Fruit fly (Drosophila melanogaster) whole organism, embryonic: ENCODE measurements around the gene nanos.

Experiments used
- C15 ChIP-seq: fragments of 200-800 bp; sonication (Bioruptor generic); IDR thresholded peaks from 3 replicates; pipeline ENCODE4 v1.3.6; 2022; ENCODE audit warnings: missing biosample characterization, missing genetic modification characterization
- CG11695 ChIP-seq: fragments of 200-800 bp; sonication (Bioruptor generic); IDR thresholded peaks from 3 replicates; pipeline ENCODE4 v1.3.6; 2022; ENCODE audit warnings: missing biosample characterization, missing genetic modification characterization
- CG12219 ChIP-seq: fragments of 200-800 bp; sonication (Bioruptor generic); optimal IDR thresholded peaks from 3 replicates; lab custom pipeline; 2018; ENCODE audit warnings: missing biosample characterization, mild to moderate bottlenecking, missing genetic modification characterization
- CG12659 ChIP-seq: fragments of 200-800 bp; sonication (Bioruptor generic); optimal IDR thresholded peaks from 3 replicates; lab custom pipeline; 2017; ENCODE audit warnings: mild to moderate bottlenecking, missing biosample characterization, missing genetic modification reagents, missing genetic modification characterization
- CG12744 ChIP-seq: fragments of 200-800 bp; sonication (Bioruptor generic); optimal IDR thresholded peaks from 2 replicates; lab custom pipeline; 2016; ENCODE audit warnings: missing biosample characterization, missing genetic modification characterization
- CG12769 ChIP-seq: fragments of 200-800 bp; sonication (Bioruptor generic); optimal IDR thresholded peaks from 2 replicates; lab custom pipeline; 2019; ENCODE audit warnings: missing biosample characterization, mild to moderate bottlenecking, missing genetic modification characterization, moderate library complexity
- CG13287 ChIP-seq: fragments of 200-800 bp; sonication (Bioruptor generic); IDR thresholded peaks from 2 replicates; pipeline ENCODE4 v1.3.6; 2022; ENCODE audit warnings: missing biosample characterization, missing genetic modification characterization; ENCODE audit not compliant: partially characterized antibody
- CG13424 ChIP-seq: fragments of 200-800 bp; sonication (Bioruptor generic); optimal IDR thresholded peaks from 2 replicates; lab custom pipeline; 2019; ENCODE audit warnings: missing biosample characterization, mild to moderate bottlenecking, missing genetic modification characterization, moderate library complexity
- CG14441 ChIP-seq: fragments of 200-800 bp; sonication (Bioruptor generic); IDR thresholded peaks from 2 replicates; pipeline ENCODE4 v1.3.6; 2022; ENCODE audit warnings: missing biosample characterization, missing genetic modification characterization
- CG17359 ChIP-seq: fragments of 200-800 bp; sonication (Bioruptor generic); optimal IDR thresholded peaks from 3 replicates; lab custom pipeline; 2018; ENCODE audit warnings: missing biosample characterization, mild to moderate bottlenecking, missing genetic modification characterization, moderate library complexity
- CG18262 ChIP-seq: fragments of 200-800 bp; optimal IDR thresholded peaks from 3 replicates; lab custom pipeline; 2019; ENCODE audit warnings: missing biosample characterization, mild to moderate bottlenecking, missing genetic modification characterization, moderate library complexity
- CG1832 ChIP-seq: fragments of 200-800 bp; sonication (Bioruptor generic); optimal IDR thresholded peaks from 2 replicates; lab custom pipeline; 2017; ENCODE audit warnings: missing biosample characterization, mild to moderate bottlenecking, missing genetic modification characterization, inconsistent platforms
- CG32532 ChIP-seq: fragments of 200-800 bp; sonication (Bioruptor generic); IDR thresholded peaks from 2 replicates; pipeline ENCODE4 v1.3.6; 2022; ENCODE audit warnings: missing biosample characterization, missing genetic modification characterization
- CG3847 ChIP-seq: fragments of 200-800 bp; sonication (Bioruptor generic); IDR thresholded peaks from 2 replicates; pipeline ENCODE4 v1.3.6; 2022; ENCODE audit warnings: missing biosample characterization, missing genetic modification characterization
- CG4282 ChIP-seq: fragments of 200-800 bp; sonication (Bioruptor generic); optimal IDR thresholded peaks from 2 replicates; lab custom pipeline; 2016; ENCODE audit warnings: missing biosample characterization, missing genetic modification characterization
- CG7556 ChIP-seq: fragments of 200-800 bp; sonication (Bioruptor generic); optimal IDR thresholded peaks from 2 replicates; lab custom pipeline; 2017; ENCODE audit warnings: missing biosample characterization, mild to moderate bottlenecking, missing genetic modification characterization
- CG7745 ChIP-seq: fragments of 200-800 bp; sonication (Bioruptor generic); optimal IDR thresholded peaks from 2 replicates; lab custom pipeline; 2018; ENCODE audit warnings: missing biosample characterization, mild to moderate bottlenecking, missing genetic modification characterization, moderate library complexity
- CG7839 ChIP-seq: fragments of 200-800 bp; sonication (Bioruptor generic); optimal IDR thresholded peaks from 3 replicates; lab custom pipeline; 2018; ENCODE audit warnings: missing biosample characterization, mild to moderate bottlenecking, missing genetic modification characterization, moderate library complexity
- CG8944 ChIP-seq: fragments of 200-800 bp; sonication (Bioruptor generic); optimal IDR thresholded peaks from 3 replicates; lab custom pipeline; 2016; ENCODE audit warnings: missing biosample characterization, missing genetic modification characterization
- CG9437 ChIP-seq: fragments of 200-800 bp; sonication (Bioruptor generic); optimal IDR thresholded peaks from 2 replicates; lab custom pipeline; 2018; ENCODE audit warnings: missing biosample characterization, mild to moderate bottlenecking, missing genetic modification characterization
- D19B ChIP-seq: fragments of 200-800 bp; sonication (Bioruptor generic); optimal IDR thresholded peaks from 2 replicates; lab custom pipeline; 2017; ENCODE audit warnings: missing biosample characterization, mild to moderate bottlenecking, missing genetic modification characterization
- Dad ChIP-seq: fragments of 200-800 bp; sonication (Bioruptor generic); optimal IDR thresholded peaks from 3 replicates; lab custom pipeline; 2016; ENCODE audit warnings: missing biosample characterization, missing genetic modification characterization
- Drgx ChIP-seq: fragments of 200-800 bp; sonication (Bioruptor generic); IDR thresholded peaks from 2 replicates; pipeline ENCODE4 v1.3.6; 2022; ENCODE audit warnings: missing biosample characterization, missing genetic modification characterization
- Hr51 ChIP-seq, 2 experiments: fragments of 200-800 bp; sonication (Bioruptor generic); optimal IDR thresholded peaks; 2 replicates in 1 of 2; 3 replicates in 1 of 2; lab custom pipeline; 2016 to 2018; ENCODE audit warnings: missing biosample characterization in 2 of 2, missing genetic modification characterization in 2 of 2, mild to moderate bottlenecking in 1 of 2, moderate library complexity in 1 of 2
- MBD-R2 ChIP-seq: fragments of 200-800 bp; sonication (Bioruptor generic); IDR thresholded peaks from 2 replicates; pipeline ENCODE4 v1.3.6; 2022; ENCODE audit warnings: missing biosample characterization, missing genetic modification characterization
- Mad ChIP-seq: fragments of 200-800 bp; sonication (Bioruptor generic); optimal IDR thresholded peaks from 2 replicates; lab custom pipeline; 2016; ENCODE audit warnings: missing biosample characterization, missing genetic modification characterization
- Mes4 ChIP-seq: fragments of 200-800 bp; sonication (Bioruptor generic); optimal IDR thresholded peaks from 2 replicates; lab custom pipeline; 2016; ENCODE audit warnings: missing biosample characterization, missing genetic modification characterization
- PHDP ChIP-seq: fragments of 200-800 bp; sonication (Bioruptor generic); optimal IDR thresholded peaks from 3 replicates; lab custom pipeline; 2018; ENCODE audit warnings: missing biosample characterization, mild to moderate bottlenecking, missing genetic modification characterization, moderate library complexity
- Rx ChIP-seq: fragments of 200-800 bp; sonication (Bioruptor generic); IDR thresholded peaks from 2 replicates; pipeline ENCODE4 v1.3.6; 2022; ENCODE audit warnings: missing biosample characterization, missing genetic modification characterization
- Sox100B ChIP-seq: fragments of 200-800 bp; sonication (Bioruptor generic); optimal IDR thresholded peaks from 3 replicates; lab custom pipeline; 2018; ENCODE audit warnings: missing biosample characterization, mild to moderate bottlenecking, missing genetic modification characterization
- Ssrp ChIP-seq: fragments of 200-800 bp; sonication (Bioruptor generic); optimal IDR thresholded peaks from 2 replicates; lab custom pipeline; 2018; ENCODE audit warnings: missing biosample characterization, mild to moderate bottlenecking, missing genetic modification characterization, moderate library complexity
- Trl ChIP-seq, 3 experiments: fragments of >200 bp in 2 of 3; fragments of 200-800 bp in 1 of 3; sonication (Bioruptor generic) in 1 of 3; optimal IDR thresholded peaks; 2 replicates in 1 of 3; 3 replicates in 2 of 3; lab custom pipeline; 2016 to 2017; ENCODE audit warnings: missing biosample characterization in 1 of 3, missing genetic modification characterization in 1 of 3
- Xbp1 ChIP-seq: fragments of 200-800 bp; sonication (Bioruptor generic); optimal IDR thresholded peaks from 3 replicates; lab custom pipeline; 2016; ENCODE audit warnings: missing biosample characterization, mild to moderate bottlenecking, missing genetic modification characterization
- ato ChIP-seq: fragments of 200-800 bp; sonication (Bioruptor generic); IDR thresholded peaks from 2 replicates; pipeline ENCODE4 v1.3.6; 2022; ENCODE audit warnings: missing biosample characterization, missing genetic modification characterization; ENCODE audit not compliant: partially characterized antibody
- cg ChIP-seq: fragments of 200-800 bp; sonication (Bioruptor generic); optimal IDR thresholded peaks from 3 replicates; lab custom pipeline; 2019; ENCODE audit warnings: missing biosample characterization, mild to moderate bottlenecking, missing genetic modification characterization, moderate library complexity
- chn ChIP-seq: fragments of 200-800 bp; sonication (Bioruptor generic); optimal IDR thresholded peaks from 2 replicates; lab custom pipeline; 2016; ENCODE audit warnings: missing biosample characterization, missing genetic modification characterization
- esg ChIP-seq: fragments of 200-800 bp; sonication (Bioruptor generic); conservative IDR thresholded peaks from 2 replicates; pipeline ENCODE4 v1.3.6; 2022; ENCODE audit warnings: missing biosample characterization, missing genetic modification characterization
- gem ChIP-seq: fragments of 200-800 bp; sonication (Bioruptor generic); optimal IDR thresholded peaks from 2 replicates; lab custom pipeline; 2019; ENCODE audit warnings: missing biosample characterization, mild to moderate bottlenecking, missing genetic modification characterization, moderate library complexity
- ham ChIP-seq: fragments of 200-800 bp; sonication (Bioruptor generic); IDR thresholded peaks from 2 replicates; pipeline ENCODE4 v1.3.6; 2022; ENCODE audit warnings: missing biosample characterization, missing genetic modification characterization
- hkb ChIP-seq, 2 experiments: fragments of 200-800 bp in 1 of 2; fragments of >200 bp in 1 of 2; sonication (Bioruptor generic) in 1 of 2; IDR thresholded peaks in 1 of 2; optimal IDR thresholded peaks in 1 of 2; 2 replicates each; pipeline versions ENCODE4 v1.3.6 to Lab custom; 2017 to 2022; ENCODE audit warnings: missing biosample characterization in 1 of 2, missing genetic modification characterization in 1 of 2
- nerfin-2 ChIP-seq: fragments of 200-800 bp; sonication (Bioruptor generic); IDR thresholded peaks from 2 replicates; pipeline ENCODE4 v1.3.6; 2022; ENCODE audit warnings: missing biosample characterization, missing genetic modification characterization; ENCODE audit not compliant: partially characterized antibody
- nmo ChIP-seq: fragments of 200-800 bp; sonication (Bioruptor generic); optimal IDR thresholded peaks from 2 replicates; lab custom pipeline; 2018; ENCODE audit warnings: missing biosample characterization, mild to moderate bottlenecking, missing genetic modification characterization, moderate library complexity
- nom ChIP-seq: fragments of 200-800 bp; sonication (Bioruptor generic); optimal IDR thresholded peaks from 2 replicates; lab custom pipeline; 2017; ENCODE audit warnings: missing biosample characterization, missing genetic modification characterization, mild to moderate bottlenecking, moderate library complexity, missing genetic modification reagents
- pho ChIP-seq: fragments of 200-800 bp; sonication (Bioruptor generic); optimal IDR thresholded peaks from 2 replicates; lab custom pipeline; 2016; ENCODE audit warnings: missing biosample characterization, missing genetic modification characterization
- phol ChIP-seq: fragments of 200-800 bp; sonication (Bioruptor generic); optimal IDR thresholded peaks from 3 replicates; lab custom pipeline; 2018; ENCODE audit warnings: missing biosample characterization, mild to moderate bottlenecking, missing genetic modification characterization, moderate library complexity
- ranshi ChIP-seq: fragments of 200-800 bp; sonication (Bioruptor generic); IDR thresholded peaks from 2 replicates; pipeline ENCODE4 v1.3.6; 2022; ENCODE audit warnings: missing biosample characterization, missing genetic modification characterization
- slou ChIP-seq: fragments of 200-800 bp; sonication (Bioruptor generic); optimal IDR thresholded peaks from 3 replicates; lab custom pipeline; 2016; ENCODE audit warnings: missing biosample characterization, missing genetic modification characterization
- toy ChIP-seq: fragments of 200-800 bp; sonication (Bioruptor generic); IDR thresholded peaks from 2 replicates; pipeline ENCODE4 v1.3.6; 2022; ENCODE audit warnings: missing biosample characterization, missing genetic modification characterization
- unpg ChIP-seq: fragments of 200-800 bp; sonication (Bioruptor generic); optimal IDR thresholded peaks from 3 replicates; lab custom pipeline; 2018; ENCODE audit warnings: missing biosample characterization, mild to moderate bottlenecking, missing genetic modification characterization, moderate library complexity

nanos gene

DNA sequence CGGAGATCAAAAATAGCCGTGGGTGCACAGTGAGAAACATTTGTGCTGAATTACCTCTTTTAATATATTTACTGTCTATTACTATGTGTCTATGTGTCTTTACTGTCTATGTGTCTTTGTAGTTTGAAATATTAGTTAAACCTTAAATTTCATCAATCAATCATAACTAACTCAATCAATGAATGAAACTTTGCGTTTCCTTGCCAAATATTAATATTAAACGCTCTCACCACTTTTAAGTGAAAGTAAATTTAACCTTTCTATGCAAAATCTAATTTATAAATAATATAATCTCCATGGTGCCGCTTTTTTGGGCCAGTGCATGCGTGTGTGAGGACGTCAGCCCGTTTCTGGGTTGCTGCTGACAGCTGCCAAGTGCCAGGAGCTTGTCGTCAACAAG, 24.2 kb downstream of the nanos start (continued):
- peak; percentile 46 for TF ChIP-seq CG7839 (tag; lab: Kevin White, UChicago)
- TF ChIP-seq PHDP = peak; percentile 6
- peak; percentile 10 for TF ChIP-seq Xbp1
- TF ChIP-seq CG14441 (GFP tag; lab: Robert Waterston, UW) = 0 out of 2 replicates have a peak, but pooled peaks have one; percentile 16
- no peak for TF ChIP-seq chn (GFP tag; lab: Kevin White, UChicago)
- TF ChIP-seq Hr51 (GFP tag; optimal IDR thresholded peaks at IDR 0.05; lab: Kevin White, UChicago) = peak in 1 of 2 experiments; percentile 66
- no peak for TF ChIP-seq cg (GFP tag; lab: Kevin White, UChicago)
- TF ChIP-seq hkb (optimal IDR thresholded peaks at IDR 0.05; lab: Kevin White, UChicago) = no peak
- peak; percentile 47 for TF ChIP-seq hkb (GFP tag; IDR thresholded peaks at IDR 0.05; lab: Robert Waterston, UW)
- peak; percentile 4 for TF ChIP-seq CG18262 (tag; lab: Kevin White, UChicago)
- TF ChIP-seq Drgx (GFP tag; lab: Robert Waterston, UW) = peak; percentile 67; the same call in 1 of the 2 replicates
- peak; percentile 8 for TF ChIP-seq Mad (GFP tag; lab: Kevin White, UChicago)
- TF ChIP-seq nom = peak; percentile 42
- TF ChIP-seq CG3847 (GFP tag; lab: Robert Waterston, UW) = peak; percentile 21; the same call in 1 of the 2 replicates
- TF ChIP-seq CG13424 = peak; percentile 28
- TF ChIP-seq CG12659 (GFP tag; lab: Kevin White, UChicago) = peak; percentile 36
- TF ChIP-seq toy (GFP tag; lab: Robert Waterston, UW) = no peak
- peak; percentile 10 for TF ChIP-seq nmo (GFP tag; lab: Kevin White, UChicago)
- peak; percentile 30 for TF ChIP-seq Ssrp (tag; lab: Kevin White, UChicago)
- no peak for TF ChIP-seq ham
- TF ChIP-seq phol = peak; percentile 27
- peak; percentile 23 for TF ChIP-seq Sox100B (GFP tag; lab: Kevin White, UChicago)
- TF ChIP-seq MBD-R2 (GFP tag; lab: Robert Waterston, UW) = no peak
- TF ChIP-seq nerfin-2 = no peak
- no peak for TF ChIP-seq Rx (GFP tag; lab: Robert Waterston, UW)
- TF ChIP-seq gem (tag; lab: Kevin White, UChicago) = peak; percentile 43
- TF ChIP-seq CG17359 (tag; lab: Kevin White, UChicago) = peak; percentile 36
- TF ChIP-seq, all 482 proteins: peak for 53

DNA sequence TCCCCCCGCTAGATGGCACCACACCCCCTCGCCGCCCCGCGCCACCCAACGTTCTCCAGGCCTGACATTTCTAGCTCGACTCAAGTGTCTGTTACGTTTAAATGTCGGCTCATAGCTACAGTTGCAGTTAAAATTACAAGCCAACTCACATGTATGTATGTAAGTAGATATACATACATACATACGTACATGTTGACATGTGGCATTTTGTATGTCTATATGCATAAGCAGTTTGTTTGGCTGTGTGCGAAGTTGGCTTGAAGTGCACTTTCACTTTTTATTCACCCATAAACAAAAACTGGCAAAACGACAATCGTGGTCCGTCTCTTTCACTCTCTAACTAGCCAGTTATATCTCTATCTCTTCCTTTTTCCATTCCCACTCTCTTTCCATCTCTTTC, 25.8 kb downstream of the nanos start:
- TF ChIP-seq CG9437 (GFP tag; lab: Kevin White, UChicago) = no peak
- peak; percentile 32 for TF ChIP-seq gem (tag; lab: Kevin White, UChicago)
- TF ChIP-seq CG7745 (tag; lab: Kevin White, UChicago) = no peak
- no peak for TF ChIP-seq D19B (GFP tag; lab: Kevin White, UChicago)
- TF ChIP-seq PHDP = no peak
- no peak for TF ChIP-seq CG12219
- no peak for TF ChIP-seq pho
- TF ChIP-seq ato = no peak
- TF ChIP-seq toy (GFP tag; lab: Robert Waterston, UW) = no peak
- no peak for TF ChIP-seq CG7556 (GFP tag; lab: Kevin White, UChicago)
- TF ChIP-seq C15 (GFP tag; lab: Robert Waterston, UW) = no peak
- TF ChIP-seq slou (GFP tag; lab: Kevin White, UChicago) = no peak
- no peak for TF ChIP-seq CG11695
- no peak for TF ChIP-seq CG12769
- TF ChIP-seq CG13287 (GFP tag; lab: Robert Waterston, UW) = no peak
- no peak for TF ChIP-seq ranshi
- no peak for TF ChIP-seq CG12744 (GFP tag; lab: Kevin White, UChicago)
- TF ChIP-seq CG4282 (GFP tag; lab: Kevin White, UChicago) = no peak
- no peak for TF ChIP-seq Dad (GFP tag; lab: Kevin White, UChicago)
- no peak for TF ChIP-seq CG32532 (GFP tag; lab: Robert Waterston, UW)
- peak; percentile 74 for TF ChIP-seq CG17359 (tag; lab: Kevin White, UChicago)
- TF ChIP-seq CG8944 (GFP tag; lab: Kevin White, UChicago) = no peak
- TF ChIP-seq CG1832 = no peak
- TF ChIP-seq Mes4 (GFP tag; lab: Kevin White, UChicago) = no peak
- TF ChIP-seq Trl (optimal IDR thresholded peaks at IDR 0.05; lab: Kevin White, UChicago) = no peak
- no peak for TF ChIP-seq Trl (GFP tag; optimal IDR thresholded peaks at IDR 0.05; lab: Kevin White, UChicago)
- TF ChIP-seq esg (GFP tag; lab: Robert Waterston, UW) = no peak
- TF ChIP-seq unpg (GFP tag; lab: Kevin White, UChicago) = peak; percentile 8
